Fruit fly (Drosophila melanogaster) whole organism, wandering third instar larva: ENCODE measurements around the gene Cypl.

ENCODE experiments used
- HLH106 ChIP-seq: fragments of 200-800 bp; optimal IDR thresholded peaks from 3 replicates; lab custom pipeline; 2019; ENCODE audit warnings: missing biosample characterization, mild to moderate bottlenecking, missing genetic modification characterization, moderate library complexity
- Hr78 ChIP-seq: fragments of >200 bp; optimal IDR thresholded peaks from 2 replicates; lab custom pipeline; 2017; ENCODE audit warnings: missing biosample characterization, missing genetic modification characterization
- OdsH ChIP-seq: fragments of 200-800 bp; sonication (Bioruptor generic); optimal IDR thresholded peaks from 2 replicates; lab custom pipeline; 2016; ENCODE audit warnings: missing biosample characterization, mild to moderate bottlenecking, missing genetic modification characterization
- psq ChIP-seq: fragments of 200-800 bp; sonication (Bioruptor generic); optimal IDR thresholded peaks from 3 replicates; lab custom pipeline; 2017; ENCODE audit warnings: missing biosample characterization, mild to moderate bottlenecking, missing genetic modification characterization, moderate library complexity
- sage ChIP-seq: fragments of 200-800 bp; sonication (Bioruptor generic); optimal IDR thresholded peaks from 2 replicates; lab custom pipeline; 2016; ENCODE audit warnings: missing biosample characterization, mild to moderate bottlenecking, missing genetic modification characterization
- usp ChIP-seq: fragments of >200 bp; optimal IDR thresholded peaks from 2 replicates; lab custom pipeline; 2017; ENCODE audit warnings: missing biosample characterization, missing genetic modification characterization

dm6 chr3L:520465-521216 lies 22.1 kb downstream of the Cypl start:
- TF ChIP-seq HLH106 (tag; lab: Kevin White, UChicago) (no peak), OdsH (GFP tag; lab: Kevin White, UChicago) (no peak), psq (GFP tag; lab: Kevin White, UChicago) (no peak), Hr78 (GFP tag; lab: Kevin White, UChicago) (no peak), usp (GFP tag; lab: Kevin White, UChicago) (no peak), sage (GFP tag; lab: Kevin White, UChicago) (no peak)
